Fruit fly (Drosophila melanogaster) whole organism: ENCODE data around the gene TotB.

ENCODE experiments used
- CG8478 ChIP-seq: fragments of >200 bp; optimal IDR thresholded peaks from 2 replicates; lab custom pipeline; 2018; ENCODE audit warnings: inconsistent platforms
- Dll ChIP-seq: fragments of >200 bp; optimal IDR thresholded peaks from 2 replicates; lab custom pipeline; 2017
- EcR ChIP-seq, 2 experiments: fragments of >200 bp; optimal IDR thresholded peaks; 2 replicates each; lab custom pipeline; 2017; ENCODE audit warnings: missing biosample characterization in 2 of 2, missing genetic modification characterization in 2 of 2, missing genetic modification reagents in 2 of 2
- pan ChIP-seq: fragments of >200 bp; optimal IDR thresholded peaks from 2 replicates; lab custom pipeline; 2017
- psq ChIP-seq: fragments of >200 bp; optimal IDR thresholded peaks from 2 replicates; lab custom pipeline; 2017
- usp ChIP-seq: fragments of >200 bp; optimal IDR thresholded peaks from 2 replicates; lab custom pipeline; 2017; ENCODE audit warnings: missing biosample characterization, missing genetic modification characterization, mixed read lengths

dm6 chr3R:20890920-20891319, 17.2 kb downstream of the TotB start:
- no peak for TF ChIP-seq CG8478 (lab: Kevin White, UChicago)
- no peak for TF ChIP-seq psq (lab: Kevin White, UChicago)
- TF ChIP-seq pan (lab: Kevin White, UChicago), result no peak
- TF ChIP-seq Dll, result no peak
- no peak for TF ChIP-seq usp (GFP tag; lab: Kevin White, UChicago)
- no peak for TF ChIP-seq EcR (GFP tag; optimal IDR thresholded peaks at IDR 0.05; lab: Kevin White, UChicago)
